Fruit fly (Drosophila melanogaster) whole organism: ENCODE results near the gene Cyp6d4.

Experiments used
- Dll ChIP-seq: fragments of >200 bp; optimal IDR thresholded peaks from 2 replicates; lab custom pipeline; 2017
- psq ChIP-seq: fragments of >200 bp; optimal IDR thresholded peaks from 2 replicates; lab custom pipeline; 2017

DNA sequence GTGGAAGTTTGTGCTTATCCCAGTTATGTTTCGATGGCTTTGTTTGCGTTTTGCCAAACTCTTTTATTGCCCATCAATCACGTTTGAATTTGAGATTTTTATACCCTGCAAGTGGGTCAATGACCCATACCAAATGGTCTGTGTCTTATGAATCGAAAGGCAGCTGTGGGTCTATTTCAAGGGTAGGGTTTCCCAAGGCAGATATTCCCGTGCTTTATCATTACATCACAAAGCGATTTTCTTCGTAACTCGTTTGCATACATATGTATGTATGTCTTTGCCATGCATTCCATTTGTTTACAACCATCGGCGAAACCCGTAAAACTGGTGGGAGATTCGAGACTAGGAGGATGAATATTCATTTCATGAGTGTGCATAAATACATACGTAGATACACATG, 22.7 kb upstream of the Cyp6d4 start:
- TF ChIP-seq Dll (lab: Kevin White, UChicago) (no peak), psq (lab: Kevin White, UChicago) (no peak)
